Worm (Caenorhabditis elegans): ENCODE data around the gene ras-2.

The ras-2 gene

ce11 chrIII:4734056-4734455 lies 5.8 kb downstream of the ras-2 start, which contains the start of gene F17C8.9:
Gene F17C8.9, plus strand, starts transcription at chrIII:4734356.
- TF ChIP-seq hlh-13 (GFP tag; optimal IDR thresholded peaks at IDR 0.05), result no peak
- no peak for TF ChIP-seq elt-2 (tag; optimal IDR thresholded peaks at IDR 0.05)
- TF ChIP-seq ceh-45 (GFP tag; IDR thresholded peaks at IDR 0.05), result no peak
- no peak for TF ChIP-seq fkh-10 (GFP tag; optimal IDR thresholded peaks at IDR 0.05)
- TF ChIP-seq elt-4 (tag; optimal IDR thresholded peaks at IDR 0.05), result no peak

ce11 chrIII:4731295-4731988 lies 8.4 kb downstream of the ras-2 start, which contains the start of gene F17C8.3:
Gene F17C8.3, plus strand, starts transcription at chrIII:4731938.
- TF ChIP-seq hlh-6 (tag; optimal IDR thresholded peaks at IDR 0.05), result no peak
- TF ChIP-seq fax-1 (tag; optimal IDR thresholded peaks at IDR 0.05), result no peak
- TF ChIP-seq ceh-18 (tag; optimal IDR thresholded peaks at IDR 0.05), result peak; percentile 69
- TF ChIP-seq ahr-1 (tag; optimal IDR thresholded peaks at IDR 0.05), result no peak
- TF ChIP-seq syd-9 (tag; optimal IDR thresholded peaks at IDR 0.05), result no peak
- no peak for TF ChIP-seq ceh-6 (GFP tag; optimal IDR thresholded peaks at IDR 0.05)

ce11 chrIII:4723922-4724321 lies 16.0 kb downstream of the ras-2 start:
- TF ChIP-seq unc-42 (tag; optimal IDR thresholded peaks at IDR 0.05) (peak; percentile 17), ceh-18 (tag; optimal IDR thresholded peaks at IDR 0.05) (peak; percentile 14), pqm-1 (tag; optimal IDR thresholded peaks at IDR 0.05) (no peak)

- TF ChIP-seq tbx-2 (tag; optimal IDR thresholded peaks at IDR 0.05) (peak; percentile 79), F13H6.1 (tag; optimal IDR thresholded peaks at IDR 0.05) (no peak), C08G9.2 (tag; optimal IDR thresholded peaks at IDR 0.05) (peak; percentile 65), madf-2 (tag; optimal IDR thresholded peaks at IDR 0.05) (no peak), ceh-19 (GFP tag; optimal IDR thresholded peaks at IDR 0.05) (peak; percentile 2), elt-4 (tag; optimal IDR thresholded peaks at IDR 0.05) (no peak), elt-2 (tag; optimal IDR thresholded peaks at IDR 0.05) (no peak), sox-2 (GFP tag; IDR thresholded peaks at IDR 0.05) (no peak), hlh-6 (tag; optimal IDR thresholded peaks at IDR 0.05) (no peak), ceh-2 (tag; optimal IDR thresholded peaks at IDR 0.05) (peak; percentile 38), ahr-1 (tag; optimal IDR thresholded peaks at IDR 0.05) (no peak), odd-2 (tag; optimal IDR thresholded peaks at IDR 0.05) (no peak), ttx-3 (tag; optimal IDR thresholded peaks at IDR 0.05) (no peak), syd-9 (tag; optimal IDR thresholded peaks at IDR 0.05) (peak; percentile 1), T23F11.4 (GFP tag; optimal IDR thresholded peaks at IDR 0.05) (no peak), sdc-2 (tag; optimal IDR thresholded peaks at IDR 0.05) (peak; percentile 40), fkh-10 (GFP tag; optimal IDR thresholded peaks at IDR 0.05) (no peak), ceh-34 (tag; optimal IDR thresholded peaks at IDR 0.05) (peak; percentile 79), ceh-30 (tag; optimal IDR thresholded peaks at IDR 0.05) (no peak), K09A11.1 (tag; optimal IDR thresholded peaks at IDR 0.05; ENCODE audit: insufficient read depth) (no peak), hlh-8 (tag; optimal IDR thresholded peaks at IDR 0.05) (peak; percentile 18), gmeb-2 (tag; optimal IDR thresholded peaks at IDR 0.05) (no peak), eyg-1 (tag; optimal IDR thresholded peaks at IDR 0.05) (peak; percentile 0), nhr-11 (tag; optimal IDR thresholded peaks at IDR 0.05) (no peak), zip-5 (tag; optimal IDR thresholded peaks at IDR 0.05) (no peak), ceh-22 (tag; optimal IDR thresholded peaks at IDR 0.05) (no peak), fkh-6 (tag; optimal IDR thresholded peaks at IDR 0.05) (no peak), lin-11 (tag; optimal IDR thresholded peaks at IDR 0.05) (no peak), rnt-1 (tag; optimal IDR thresholded peaks at IDR 0.05) (peak; percentile 67), nhr-232 (tag; optimal IDR thresholded peaks at IDR 0.05) (no peak), npax-4 (tag; optimal IDR thresholded peaks at IDR 0.05) (no peak), hlh-13 (GFP tag; optimal IDR thresholded peaks at IDR 0.05) (no peak), mec-3 (tag; optimal IDR thresholded peaks at IDR 0.05; ENCODE audit: borderline replicate concordance) (no peak), ceh-31 (tag; optimal IDR thresholded peaks at IDR 0.05) (peak; percentile 84), pat-9 (tag; optimal IDR thresholded peaks at IDR 0.05) (no peak), hlh-15 (tag; optimal IDR thresholded peaks at IDR 0.05) (no peak), Y22D7AL.16 (tag; optimal IDR thresholded peaks at IDR 0.05) (no peak), pha-4 (tag; optimal IDR thresholded peaks at IDR 0.05) (no peak), sox-4 (tag; optimal IDR thresholded peaks at IDR 0.05) (peak; percentile 25), ref-2 (tag; optimal IDR thresholded peaks at IDR 0.05) (no peak)
Measured at ce11 chrIII:4721750-4722149, 18.1 kb downstream of the ras-2 start, which contains the start of gene acy-1. Gene acy-1, plus strand, starts transcription at chrIII:4722095.

Measured in whole organism, late embryonic.